Fruit fly (Drosophila melanogaster) whole organism, prepupa: ENCODE measurements around the gene Prosbeta2.

Experiments
- Blimp-1 ChIP-seq: fragments of 200-800 bp; sonication (Bioruptor generic); optimal IDR thresholded peaks from 3 replicates; lab custom pipeline; 2017; ENCODE audit warnings: missing biosample characterization, missing genetic modification characterization, mild to moderate bottlenecking, moderate library complexity, missing genetic modification reagents
- CG10669 ChIP-seq: fragments of 200-800 bp; sonication (Bioruptor generic); optimal IDR thresholded peaks from 3 replicates; lab custom pipeline; 2018; ENCODE audit warnings: missing biosample characterization, mild to moderate bottlenecking, missing genetic modification characterization, moderate library complexity
- CG11762 ChIP-seq: fragments of 200-800 bp; sonication (Bioruptor generic); optimal IDR thresholded peaks from 3 replicates; lab custom pipeline; 2016; ENCODE audit warnings: missing biosample characterization, missing genetic modification characterization; ENCODE audit not compliant: insufficient read depth
- Ets21C ChIP-seq: fragments of 200-800 bp; sonication (Bioruptor generic); optimal IDR thresholded peaks from 3 replicates; lab custom pipeline; 2016; ENCODE audit warnings: missing biosample characterization, missing genetic modification characterization
- Gug ChIP-seq: fragments of 200-800 bp; sonication (Bioruptor generic); IDR thresholded peaks from 2 replicates; pipeline ENCODE4 v1.3.6; 2022; ENCODE audit warnings: missing biosample characterization, missing genetic modification characterization
- Hr39 ChIP-seq: fragments of 200-800 bp; sonication (Bioruptor generic); optimal IDR thresholded peaks from 2 replicates; lab custom pipeline; 2016; ENCODE audit warnings: missing biosample characterization, missing genetic modification characterization
- Hr4 ChIP-seq: fragments of 200-800 bp; sonication (Bioruptor generic); optimal IDR thresholded peaks from 3 replicates; lab custom pipeline; 2016; ENCODE audit warnings: missing biosample characterization, missing genetic modification characterization
- Sox102F ChIP-seq: fragments of 200-800 bp; sonication (Bioruptor generic); optimal IDR thresholded peaks from 2 replicates; lab custom pipeline; 2016; ENCODE audit warnings: missing biosample characterization, mild to moderate bottlenecking, missing genetic modification characterization
- acj6 ChIP-seq: fragments of 200-800 bp; sonication (Bioruptor generic); optimal IDR thresholded peaks from 3 replicates; lab custom pipeline; 2016; ENCODE audit warnings: missing biosample characterization, missing genetic modification characterization
- cyc ChIP-seq: fragments of 200-800 bp; sonication (Bioruptor generic); optimal IDR thresholded peaks from 3 replicates; lab custom pipeline; 2016; ENCODE audit warnings: missing biosample characterization, missing genetic modification characterization
- fd85E ChIP-seq: fragments of 200-800 bp; sonication (Bioruptor generic); optimal IDR thresholded peaks from 3 replicates; lab custom pipeline; 2016; ENCODE audit warnings: missing biosample characterization, missing genetic modification characterization
- fkh ChIP-seq: fragments of 200-800 bp; sonication (Bioruptor generic); optimal IDR thresholded peaks from 3 replicates; lab custom pipeline; 2017; ENCODE audit warnings: missing biosample characterization, mild to moderate bottlenecking, missing genetic modification characterization, moderate library complexity

dm6 chr3L:15031773-15032172 lies 32.0 kb downstream of the Prosbeta2 start:
- TF ChIP-seq Sox102F (GFP tag; lab: Kevin White, UChicago) (no peak), Gug (GFP tag; lab: Robert Waterston, UW) (no peak), CG11762 (GFP tag; lab: Kevin White, UChicago) (no peak), acj6 (GFP tag; lab: Kevin White, UChicago) (no peak), Hr4 (GFP tag; lab: Kevin White, UChicago) (no peak), Hr39 (GFP tag; lab: Kevin White, UChicago) (no peak), Blimp-1 (GFP tag; lab: Kevin White, UChicago) (no peak), fd85E (no peak), cyc (GFP tag; lab: Kevin White, UChicago) (no peak), CG10669 (GFP tag; lab: Kevin White, UChicago) (no peak), Ets21C (no peak), fkh (GFP tag; lab: Kevin White, UChicago) (no peak)
